Fruit fly (Drosophila melanogaster) whole organism, adult: ENCODE measurements around the gene GstD5.

Experiments
- CG11617 ChIP-seq: fragments of 200-800 bp; sonication (Bioruptor generic); optimal IDR thresholded peaks from 2 replicates; lab custom pipeline; 2017; ENCODE audit warnings: mild to moderate bottlenecking, missing biosample characterization, missing genetic modification reagents, missing genetic modification characterization
- CG12768 ChIP-seq: fragments of 200-800 bp; sonication (Bioruptor generic); optimal IDR thresholded peaks from 2 replicates; lab custom pipeline; 2017; ENCODE audit warnings: missing biosample characterization, missing genetic modification characterization, mild to moderate bottlenecking, moderate library complexity, missing genetic modification reagents
- CG14711 ChIP-seq: fragments of 200-800 bp; sonication (Bioruptor generic); optimal IDR thresholded peaks from 2 replicates; lab custom pipeline; 2018; ENCODE audit warnings: missing biosample characterization, mild to moderate bottlenecking, missing genetic modification characterization, moderate library complexity
- CG1620 ChIP-seq: fragments of 200-800 bp; sonication (Bioruptor generic); optimal IDR thresholded peaks from 2 replicates; lab custom pipeline; 2016; ENCODE audit warnings: missing biosample characterization, missing genetic modification characterization
- CG33017 ChIP-seq: fragments of 200-800 bp; sonication (Bioruptor generic); optimal IDR thresholded peaks from 2 replicates; lab custom pipeline; 2018; ENCODE audit warnings: missing biosample characterization, mild to moderate bottlenecking, missing genetic modification characterization, moderate library complexity
- CG5204 ChIP-seq: fragments of 200-800 bp; sonication (Bioruptor generic); optimal IDR thresholded peaks from 2 replicates; lab custom pipeline; 2016; ENCODE audit warnings: missing biosample characterization, missing genetic modification characterization
- CG7045 ChIP-seq: fragments of 200-800 bp; sonication (Bioruptor generic); optimal IDR thresholded peaks from 2 replicates; lab custom pipeline; 2017; ENCODE audit warnings: missing biosample characterization, mild to moderate bottlenecking, missing genetic modification characterization
- CG7101 ChIP-seq: fragments of 200-800 bp; sonication (Bioruptor generic); optimal IDR thresholded peaks from 2 replicates; lab custom pipeline; 2018; ENCODE audit warnings: missing biosample characterization, mild to moderate bottlenecking, missing genetic modification characterization, moderate library complexity
- Clk ChIP-seq: fragments of 200-800 bp; sonication (Bioruptor generic); optimal IDR thresholded peaks from 2 replicates; lab custom pipeline; 2017; ENCODE audit warnings: missing biosample characterization, missing genetic modification characterization
- Crg-1 ChIP-seq: fragments of 200-800 bp; sonication (Bioruptor generic); optimal IDR thresholded peaks from 2 replicates; lab custom pipeline; 2016; ENCODE audit warnings: missing biosample characterization, missing genetic modification characterization
- Hr96 ChIP-seq: fragments of 200-800 bp; sonication (Bioruptor generic); optimal IDR thresholded peaks from 2 replicates; lab custom pipeline; 2016; ENCODE audit warnings: missing biosample characterization, missing genetic modification characterization
- Mnt ChIP-seq: fragments of 200-800 bp; sonication (Bioruptor generic); optimal IDR thresholded peaks from 2 replicates; lab custom pipeline; 2016; ENCODE audit warnings: missing biosample characterization, mild to moderate bottlenecking, missing genetic modification characterization
- bab1 ChIP-seq: fragments of 200-800 bp; sonication (Bioruptor generic); optimal IDR thresholded peaks from 3 replicates; lab custom pipeline; 2019; ENCODE audit warnings: missing biosample characterization, mild to moderate bottlenecking, missing genetic modification characterization, moderate library complexity
- cic ChIP-seq: fragments of 200-800 bp; sonication (Bioruptor generic); optimal IDR thresholded peaks from 2 replicates; lab custom pipeline; 2017; ENCODE audit warnings: missing biosample characterization, mild to moderate bottlenecking, missing genetic modification characterization, moderate library complexity
- cnc ChIP-seq, 2 experiments: fragments of >200 bp; optimal IDR thresholded peaks; 2 replicates each; lab custom pipeline; 2017
- kay ChIP-seq: fragments of 200-800 bp; sonication (Bioruptor generic); peaks from one replicate; lab custom pipeline; 2016; ENCODE audit warnings: missing biosample characterization, missing genetic modification characterization, borderline replicate concordance
- ovo ChIP-seq: fragments of 200-800 bp; sonication (Bioruptor generic); optimal IDR thresholded peaks from 2 replicates; lab custom pipeline; 2016; ENCODE audit warnings: missing biosample characterization, missing genetic modification characterization
- pad ChIP-seq: fragments of 200-800 bp; sonication (Bioruptor generic); optimal IDR thresholded peaks from 3 replicates; lab custom pipeline; 2017; ENCODE audit warnings: missing biosample characterization, missing genetic modification characterization, mild to moderate bottlenecking, moderate library complexity, missing genetic modification reagents
- tj ChIP-seq: fragments of 200-800 bp; sonication (Bioruptor generic); optimal IDR thresholded peaks from 3 replicates; lab custom pipeline; 2017; ENCODE audit warnings: missing biosample characterization, mild to moderate bottlenecking, missing genetic modification characterization, moderate library complexity
- toe ChIP-seq: fragments of 200-800 bp; sonication (Bioruptor generic); optimal IDR thresholded peaks from 2 replicates; lab custom pipeline; 2016; ENCODE audit warnings: missing biosample characterization, missing genetic modification characterization

GstD5 gene

dm6 chr3R:12382563-12382962 is 7.0 kb downstream of the GstD5 start, which contains the start of gene CG10035:
CG10035 (minus strand) TSS chr3R:12382691.
- TF ChIP-seq bab1 (GFP tag; lab: Kevin White, UChicago) (no peak), CG7045 (GFP tag; lab: Kevin White, UChicago) (no peak), cnc (optimal IDR thresholded peaks at IDR 0.05; lab: Kevin White, UChicago) (no peak)

DNA sequence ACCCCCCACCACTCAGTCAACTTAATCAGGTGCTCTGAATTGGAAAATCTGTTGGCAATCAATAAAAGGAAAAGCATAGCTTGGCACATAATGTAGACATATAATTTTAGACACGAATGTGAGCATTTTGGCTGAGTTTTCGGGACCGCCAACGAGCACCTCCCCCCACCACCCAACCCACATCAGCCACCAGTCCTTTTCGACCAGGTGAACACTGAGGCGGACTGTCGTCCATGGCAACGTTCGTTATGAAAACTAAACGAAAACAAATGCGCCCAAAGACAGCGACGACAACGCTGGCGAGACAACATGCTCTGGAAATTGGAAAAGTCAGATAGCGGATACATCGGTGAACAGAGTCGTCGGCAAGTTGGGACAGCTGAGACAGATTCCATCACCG is 7.5 kb downstream of the GstD5 start, which contains the start of gene GstD11:
Gene GstD11, plus strand, starts transcription at position 301 of the 400 bp plus-strand sequence.
- no peak for TF ChIP-seq CG1620 (GFP tag; lab: Kevin White, UChicago)
- TF ChIP-seq CG12768 (GFP tag; lab: Kevin White, UChicago), result no peak
- TF ChIP-seq tj (GFP tag; lab: Kevin White, UChicago), result no peak
- no peak for TF ChIP-seq toe
- TF ChIP-seq CG7045 (GFP tag; lab: Kevin White, UChicago), result no peak
- TF ChIP-seq cnc (optimal IDR thresholded peaks at IDR 0.05; lab: Kevin White, UChicago), result no peak
- TF ChIP-seq CG5204 (GFP tag; lab: Kevin White, UChicago), result no peak
- TF ChIP-seq bab1 (GFP tag; lab: Kevin White, UChicago), result no peak
- no peak for TF ChIP-seq kay (GFP tag; lab: Kevin White, UChicago)
- no peak for TF ChIP-seq ovo (GFP tag; lab: Kevin White, UChicago)
- TF ChIP-seq pad (GFP tag; lab: Kevin White, UChicago), result no peak

DNA sequence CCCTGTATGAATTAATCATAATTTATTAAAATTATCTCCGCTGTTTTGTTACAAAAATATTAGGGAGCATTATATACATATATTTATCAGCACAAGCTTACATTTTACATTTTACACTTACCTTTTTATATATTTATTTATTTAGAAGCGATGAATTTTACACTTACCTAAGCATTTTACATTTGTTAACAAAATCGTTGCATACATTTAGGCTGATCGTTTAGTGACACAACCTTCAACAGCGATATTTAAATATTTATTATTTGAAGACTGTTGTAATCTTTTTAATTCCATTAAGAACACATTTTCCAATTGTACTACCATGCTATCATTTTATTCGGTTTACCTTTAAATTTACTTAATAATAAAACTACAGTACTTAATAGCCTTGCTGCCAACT is 8.3 kb downstream of the GstD5 start:
- TF ChIP-seq kay (GFP tag; lab: Kevin White, UChicago), result peak; percentile 95
- TF ChIP-seq ovo (GFP tag; lab: Kevin White, UChicago), result no peak
- no peak for TF ChIP-seq Mnt (GFP tag; lab: Kevin White, UChicago)
- peak; percentile 14 for TF ChIP-seq bab1 (GFP tag; lab: Kevin White, UChicago)

DNA sequence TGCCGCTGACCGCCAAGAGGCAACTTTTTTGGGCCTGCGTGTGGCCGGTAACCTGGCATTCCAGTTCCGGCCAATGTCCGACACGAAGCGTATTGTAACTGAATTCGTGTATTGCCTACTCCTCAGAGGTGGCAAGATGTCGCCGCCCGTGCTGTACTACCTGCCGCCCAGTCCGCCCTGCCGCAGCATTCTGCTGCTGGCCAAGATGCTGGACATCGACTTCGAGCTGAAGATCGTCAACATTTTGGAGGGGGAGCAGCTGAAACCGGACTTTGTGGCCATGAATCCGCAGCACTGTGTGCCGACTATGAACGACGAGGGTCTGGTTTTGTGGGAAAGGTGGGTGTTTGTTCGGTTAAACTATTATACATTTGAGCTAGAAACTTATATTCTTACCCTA is 8.7 kb downstream of the GstD5 start:
- no peak for TF ChIP-seq kay (GFP tag; lab: Kevin White, UChicago)
- no peak for TF ChIP-seq Crg-1 (GFP tag; lab: Kevin White, UChicago)
- TF ChIP-seq CG12768 (GFP tag; lab: Kevin White, UChicago), result no peak
- TF ChIP-seq ovo (GFP tag; lab: Kevin White, UChicago), result no peak
- no peak for TF ChIP-seq cnc (optimal IDR thresholded peaks at IDR 0.05; lab: Kevin White, UChicago)
- no peak for TF ChIP-seq cic (GFP tag; lab: Kevin White, UChicago)
- no peak for TF ChIP-seq Mnt (GFP tag; lab: Kevin White, UChicago)
- no peak for TF ChIP-seq CG14711 (tag; lab: Kevin White, UChicago)
- TF ChIP-seq CG33017 (tag; lab: Kevin White, UChicago), result no peak
- no peak for TF ChIP-seq toe
- TF ChIP-seq tj (GFP tag; lab: Kevin White, UChicago), result no peak
- no peak for TF ChIP-seq pad (GFP tag; lab: Kevin White, UChicago)
- TF ChIP-seq CG5204 (GFP tag; lab: Kevin White, UChicago), result no peak
- TF ChIP-seq Hr96 (GFP tag; lab: Kevin White, UChicago), result no peak
- no peak for TF ChIP-seq CG1620 (GFP tag; lab: Kevin White, UChicago)
- no peak for TF ChIP-seq CG11617 (GFP tag; lab: Kevin White, UChicago)
- TF ChIP-seq bab1 (GFP tag; lab: Kevin White, UChicago), result no peak
- no peak for TF ChIP-seq Clk (GFP tag; lab: Kevin White, UChicago)
- TF ChIP-seq CG7045 (GFP tag; lab: Kevin White, UChicago), result no peak
- no peak for TF ChIP-seq CG7101 (tag; lab: Kevin White, UChicago)

- TF ChIP-seq bab1 (GFP tag; lab: Kevin White, UChicago), result no peak
- TF ChIP-seq kay (GFP tag; lab: Kevin White, UChicago), result no peak
- TF ChIP-seq Clk (GFP tag; lab: Kevin White, UChicago), result no peak
- TF ChIP-seq Hr96 (GFP tag; lab: Kevin White, UChicago), result no peak
- TF ChIP-seq cnc (optimal IDR thresholded peaks at IDR 0.05; lab: Kevin White, UChicago), result no peak
Observed at dm6 chr3R:12385949-12386348, 10.4 kb downstream of the GstD5 start, which contains the start of gene Sol1. Sol1 (plus strand) TSS chr3R:12386249.

DNA sequence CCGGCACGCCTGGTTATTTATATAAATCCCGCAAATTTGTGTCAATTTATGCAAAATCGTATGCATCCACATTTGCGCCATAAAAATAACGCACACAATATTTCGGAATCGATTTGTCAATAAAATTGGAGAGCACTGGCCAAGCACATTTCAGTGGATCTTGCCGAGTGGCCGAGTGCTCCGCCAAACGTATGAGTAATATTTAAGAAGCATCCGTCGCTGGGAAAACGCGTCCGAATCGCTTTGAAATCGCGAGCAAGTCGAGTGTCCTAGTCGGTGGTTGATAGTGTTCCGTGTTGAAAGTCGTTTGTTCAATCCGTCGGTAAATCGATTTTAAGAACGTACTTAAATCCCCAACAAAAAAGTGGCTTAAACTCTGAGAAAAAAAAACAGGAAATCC is 11.4 kb downstream of the GstD5 start, which contains the start of gene CG33098:
Gene CG33098, plus strand, starts transcription at position 224 of the 400 bp plus-strand sequence.
- TF ChIP-seq toe, result no peak
- TF ChIP-seq CG14711 (tag; lab: Kevin White, UChicago), result no peak
- TF ChIP-seq CG33017 (tag; lab: Kevin White, UChicago), result no peak
- no peak for TF ChIP-seq bab1 (GFP tag; lab: Kevin White, UChicago)
- TF ChIP-seq CG7045 (GFP tag; lab: Kevin White, UChicago), result no peak
- no peak for TF ChIP-seq CG7101 (tag; lab: Kevin White, UChicago)
- TF ChIP-seq pad (GFP tag; lab: Kevin White, UChicago), result no peak
- no peak for TF ChIP-seq CG1620 (GFP tag; lab: Kevin White, UChicago)
- no peak for TF ChIP-seq ovo (GFP tag; lab: Kevin White, UChicago)
- TF ChIP-seq kay (GFP tag; lab: Kevin White, UChicago), result no peak
- no peak for TF ChIP-seq Mnt (GFP tag; lab: Kevin White, UChicago)
- no peak for TF ChIP-seq CG12768 (GFP tag; lab: Kevin White, UChicago)
- no peak for TF ChIP-seq Clk (GFP tag; lab: Kevin White, UChicago)

dm6 chr3R:12395880-12396279 is 20.3 kb downstream of the GstD5 start, which contains the start of the genes CG10096 and CG10097:
CG10096 (minus strand) TSS chr3R:12395980.
CG10097 (minus strand) TSS chr3R:12395980.
- no peak for TF ChIP-seq bab1 (GFP tag; lab: Kevin White, UChicago)
- peak; percentile 75 for TF ChIP-seq kay (GFP tag; lab: Kevin White, UChicago)
